ENCODE assay signal across 7 worm cellular contexts in genomic region chrIII:9698635-9699396, ce11.
A peak's percentile ranks its signal among the peaks of the same experiment; 100 is the strongest.
TF ChIP-seq lines count a peak whose summit lies in the region.

No protein-coding gene starts in this region.

TF ChIP-seq in whole organism, L1 larva, 84 proteins besides CTCF, POLR2A, EP300 and RAD21 (continues in another document):
- TF ChIP-seq lin-35 (GFP tag; optimal IDR thresholded peaks at IDR 0.05; lab: Kevin White, UChicago) (peak in 1 of 2 experiments; percentile 29), sptf-1 (tag; optimal IDR thresholded peaks at IDR 0.05; lab: Kevin White, UChicago) (no peak), nhr-19 (GFP tag; conservative IDR thresholded peaks at IDR 0.05; lab: Robert Waterston, UW) (no peak), F16B12.6 (tag; optimal IDR thresholded peaks at IDR 0.05; lab: Kevin White, UChicago) (no peak), blmp-1 (tag; optimal IDR thresholded peaks at IDR 0.05; lab: Kevin White, UChicago) (peak; percentile 36), unc-30 (tag; optimal IDR thresholded peaks at IDR 0.05; lab: Kevin White, UChicago) (no peak), fkh-8 (tag; optimal IDR thresholded peaks at IDR 0.05; lab: Kevin White, UChicago) (no peak), elt-3 (tag; optimal IDR thresholded peaks at IDR 0.05; lab: Kevin White, UChicago) (peak in 1 of 6 experiments; percentile 43), pqm-1 (tag; optimal IDR thresholded peaks at IDR 0.05; lab: Kevin White, UChicago) (no peak), ceh-63 (GFP tag; optimal IDR thresholded peaks at IDR 0.05; lab: Kevin White, UChicago) (no peak), nhr-90 (tag; optimal IDR thresholded peaks at IDR 0.05; lab: Kevin White, UChicago; ENCODE audit: poor library complexity) (no peak), dpl-1 (GFP tag; optimal IDR thresholded peaks at IDR 0.05; lab: Kevin White, UChicago) (no peak), tlp-1 (tag; optimal IDR thresholded peaks at IDR 0.05; lab: Kevin White, UChicago) (no peak)

TF ChIP-seq in whole organism, L2 larva, 48 proteins besides CTCF, POLR2A, EP300 and RAD21 (continues in another document):
- TF ChIP-seq ama-1 (optimal IDR thresholded peaks at IDR 0.05; lab: Kevin White, UChicago) (no peak), sma-3 (GFP tag; optimal IDR thresholded peaks at IDR 0.05; lab: Kevin White, UChicago) (peak; percentile 2), F13H6.1 (tag; optimal IDR thresholded peaks at IDR 0.05; lab: Kevin White, UChicago) (peak; percentile 36), sem-4 (tag; optimal IDR thresholded peaks at IDR 0.05; lab: Kevin White, UChicago) (peak; percentile 70), lsy-2 (tag; optimal IDR thresholded peaks at IDR 0.05; lab: Kevin White, UChicago) (peak in 1 of 2 experiments; percentile 50), ceh-82 (tag; optimal IDR thresholded peaks at IDR 0.05; lab: Kevin White, UChicago) (no peak), nhr-21 (tag; optimal IDR thresholded peaks at IDR 0.05; lab: Kevin White, UChicago) (peak; percentile 71), egl-27 (tag; optimal IDR thresholded peaks at IDR 0.05; lab: Kevin White, UChicago) (peak; percentile 30), C34F6.9 (tag; optimal IDR thresholded peaks at IDR 0.05; lab: Kevin White, UChicago) (peak; percentile 44), nhr-129 (tag; optimal IDR thresholded peaks at IDR 0.05; lab: Kevin White, UChicago) (peak; percentile 7), nhr-10 (tag; optimal IDR thresholded peaks at IDR 0.05; lab: Kevin White, UChicago) (no peak), fos-1 (tag; optimal IDR thresholded peaks at IDR 0.05; lab: Kevin White, UChicago) (peak; percentile 50), mdl-1 (tag; optimal IDR thresholded peaks at IDR 0.05; lab: Kevin White, UChicago) (peak; percentile 43 to 61)

TF ChIP-seq in whole organism, L3 larva, 47 proteins besides CTCF, POLR2A, EP300 and RAD21:
- TF ChIP-seq unc-62 (GFP tag; optimal IDR thresholded peaks at IDR 0.05; lab: Kevin White, UChicago) (no peak), nhr-23 (tag; optimal IDR thresholded peaks at IDR 0.05; lab: Kevin White, UChicago) (peak; percentile 8), nhr-25 (tag; optimal IDR thresholded peaks at IDR 0.05; lab: Kevin White, UChicago) (peak; percentile 49), ama-1 (optimal IDR thresholded peaks at IDR 0.05; lab: Kevin White, UChicago) (peak; percentile 34), nhr-76 (tag; optimal IDR thresholded peaks at IDR 0.05; lab: Kevin White, UChicago) (no peak), elt-2 (tag; optimal IDR thresholded peaks at IDR 0.05; lab: Kevin White, UChicago) (peak; percentile 7), ceh-9 (tag; optimal IDR thresholded peaks at IDR 0.05; lab: Kevin White, UChicago) (no peak), nhr-67 (tag; optimal IDR thresholded peaks at IDR 0.05; lab: Kevin White, UChicago) (no peak), lin-39 (tag; optimal IDR thresholded peaks at IDR 0.05; lab: Kevin White, UChicago) (peak; percentile 20), nfya-1 (tag; optimal IDR thresholded peaks at IDR 0.05; lab: Kevin White, UChicago; ENCODE audit: insufficient read depth) (peak; percentile 61), ceh-82 (tag; optimal IDR thresholded peaks at IDR 0.05; lab: Kevin White, UChicago) (no peak), hmg-11 (tag; optimal IDR thresholded peaks at IDR 0.05; lab: Kevin White, UChicago) (peak; percentile 16)
TF ChIP-seq in whole organism, L3 larva: peak in this region for 7.

TF ChIP-seq in whole organism, L4 larva, 104 proteins besides CTCF, POLR2A, EP300 and RAD21 (continues in another document):
- TF ChIP-seq mdt-29 (GFP tag; IDR thresholded peaks at IDR 0.05; lab: Robert Waterston, UW) (no peak), F49E8.2 (tag; optimal IDR thresholded peaks at IDR 0.05; lab: Kevin White, UChicago; ENCODE audit: borderline replicate concordance) (no peak), unc-39 (tag; optimal IDR thresholded peaks at IDR 0.05; lab: Kevin White, UChicago) (no peak), unc-62 (GFP tag; optimal IDR thresholded peaks at IDR 0.05 in 1 of 2; lab: Kevin White, UChicago) (peak in 1 of 2 experiments; percentile 84), unc-62 (tag; optimal IDR thresholded peaks at IDR 0.05; lab: Kevin White, UChicago) (no peak), cey-2 (tag; optimal IDR thresholded peaks at IDR 0.05; lab: Kevin White, UChicago; ENCODE audit: borderline replicate concordance, insufficient read depth) (no peak), set-16 (GFP tag; IDR thresholded peaks at IDR 0.05; lab: Robert Waterston, UW) (no peak), unc-130 (GFP tag; optimal IDR thresholded peaks at IDR 0.05; lab: Kevin White, UChicago) (no peak), ceh-20 (GFP tag; IDR thresholded peaks at IDR 0.05; lab: Robert Waterston, UW) (no peak), rbr-2 (tag; optimal IDR thresholded peaks at IDR 0.05; lab: Kevin White, UChicago) (peak; percentile 35), daf-8 (GFP tag; IDR thresholded peaks at IDR 0.05; lab: Robert Waterston, UW) (no peak), dpl-1 (GFP tag; optimal IDR thresholded peaks at IDR 0.05; lab: Kevin White, UChicago) (no peak), lin-38 (GFP tag; IDR thresholded peaks at IDR 0.05; lab: Robert Waterston, UW) (no peak), ztf-7 (tag; optimal IDR thresholded peaks at IDR 0.05; lab: Kevin White, UChicago) (no peak)

TF ChIP-seq in whole organism, late embryonic, 69 proteins besides CTCF, POLR2A, EP300 and RAD21:
- TF ChIP-seq elt-2 (tag; optimal IDR thresholded peaks at IDR 0.05; lab: Kevin White, UChicago) (peak; percentile 5), npax-4 (tag; optimal IDR thresholded peaks at IDR 0.05; lab: Kevin White, UChicago) (no peak)

TF ChIP-seq in whole organism, mixed stage, embryonic, 35 proteins besides CTCF, POLR2A, EP300 and RAD21:
- TF ChIP-seq hlh-1 (tag; optimal IDR thresholded peaks at IDR 0.05; lab: Kevin White, UChicago) (no peak), nhr-28 (tag; optimal IDR thresholded peaks at IDR 0.05; lab: Kevin White, UChicago) (no peak), nhr-2 (tag; optimal IDR thresholded peaks at IDR 0.05; lab: Kevin White, UChicago) (no peak), ces-1 (GFP tag; optimal IDR thresholded peaks at IDR 0.05; lab: Kevin White, UChicago) (peak; percentile 22), unc-39 (tag; optimal IDR thresholded peaks at IDR 0.05; lab: Kevin White, UChicago) (no peak), drap-1 (GFP tag; optimal IDR thresholded peaks at IDR 0.05; lab: Kevin White, UChicago) (no peak), pha-4 (tag; optimal IDR thresholded peaks at IDR 0.05; lab: Kevin White, UChicago) (no peak), unc-62 (GFP tag; optimal IDR thresholded peaks at IDR 0.05; lab: Kevin White, UChicago) (peak; percentile 4), tbx-8 (GFP tag; optimal IDR thresholded peaks at IDR 0.05; lab: Kevin White, UChicago) (no peak), ztf-11 (tag; optimal IDR thresholded peaks at IDR 0.05; lab: Kevin White, UChicago) (no peak), lsy-2 (tag; optimal IDR thresholded peaks at IDR 0.05; lab: Kevin White, UChicago) (no peak), nhr-12 (tag; optimal IDR thresholded peaks at IDR 0.05; lab: Kevin White, UChicago) (no peak), mep-1 (tag; optimal IDR thresholded peaks at IDR 0.05; lab: Kevin White, UChicago) (no peak), cnd-1 (tag; optimal IDR thresholded peaks at IDR 0.05; lab: Kevin White, UChicago) (no peak)

TF ChIP-seq in whole organism, young adult, 124 proteins besides CTCF, POLR2A, EP300 and RAD21:
- no peak for TF ChIP-seq F52B5.7 (tag; optimal IDR thresholded peaks at IDR 0.05; lab: Kevin White, UChicago)
- peak; percentile 32 for TF ChIP-seq nhr-80 (tag; optimal IDR thresholded peaks at IDR 0.05; lab: Kevin White, UChicago)
- 0 out of 2 replicates have a peak, but pooled peaks have one; percentile 27 for TF ChIP-seq zfh-2 (GFP tag; conservative IDR thresholded peaks at IDR 0.05; lab: Robert Waterston, UW)
- peak; percentile 2 for TF ChIP-seq K12H6.12 (tag; optimal IDR thresholded peaks at IDR 0.05; lab: Kevin White, UChicago)
- no peak for TF ChIP-seq cebp-1 (GFP tag; IDR thresholded peaks at IDR 0.05; lab: Robert Waterston, UW)
- peak; percentile 1 for TF ChIP-seq cebp-1 (tag; optimal IDR thresholded peaks at IDR 0.05; lab: Kevin White, UChicago)
- TF ChIP-seq sea-2 (GFP tag; IDR thresholded peaks at IDR 0.05; lab: Robert Waterston, UW): no peak
- TF ChIP-seq him-1 (tag; optimal IDR thresholded peaks at IDR 0.05; lab: Kevin White, UChicago): no peak
- TF ChIP-seq hmg-1.2 (GFP tag; IDR thresholded peaks at IDR 0.05; lab: Robert Waterston, UW): peak; percentile 53; the same call in 1 of the 2 replicates
- no peak for TF ChIP-seq bed-2 (GFP tag; IDR thresholded peaks at IDR 0.05; lab: Robert Waterston, UW)
